Worm (Caenorhabditis elegans): Measurements from ENCODE around the gene C02B10.6.

- no peak for TF ChIP-seq ahr-1 (tag; optimal IDR thresholded peaks at IDR 0.05)
- no peak for TF ChIP-seq ama-1 (optimal IDR thresholded peaks at IDR 0.05)
- no peak for TF ChIP-seq dmd-4 (tag; optimal IDR thresholded peaks at IDR 0.05; ENCODE audit: borderline replicate concordance)
- TF ChIP-seq pha-4 (tag; optimal IDR thresholded peaks at IDR 0.05), result no peak
- TF ChIP-seq pha-2 (tag; optimal IDR thresholded peaks at IDR 0.05), result no peak
- no peak for TF ChIP-seq gmeb-2 (tag; optimal IDR thresholded peaks at IDR 0.05)
- no peak for TF ChIP-seq fax-1 (tag; optimal IDR thresholded peaks at IDR 0.05)
- TF ChIP-seq ceh-14 (tag; optimal IDR thresholded peaks at IDR 0.05), result no peak
- no peak for TF ChIP-seq pqm-1 (tag; optimal IDR thresholded peaks at IDR 0.05)
- no peak for TF ChIP-seq nhr-11 (tag; optimal IDR thresholded peaks at IDR 0.05)
Measured at ce11 chrIV:5081122-5081521, 10.4 kb downstream of the C02B10.6 start.

Measured in whole organism, late embryonic.